Fruit fly (Drosophila melanogaster): ENCODE data around the gene sif.

sif gene

dm6 chr3L:5638542-5639045 is 19.1 kb upstream of the sif start:
- TF ChIP-seq CG9948 (tag; optimal IDR thresholded peaks at IDR 0.05) (no peak), Pif1A (GFP tag; optimal IDR thresholded peaks at IDR 0.05) (no peak), CG4496 (GFP tag; IDR thresholded peaks at IDR 0.05) (no peak), fd96Ca (GFP tag; IDR thresholded peaks at IDR 0.05) (no peak), CG14655 (GFP tag; optimal IDR thresholded peaks at IDR 0.05) (no peak), CG34367 (tag; optimal IDR thresholded peaks at IDR 0.05) (no peak), Pif1B (GFP tag; optimal IDR thresholded peaks at IDR 0.05) (no peak), CG8301 (tag; optimal IDR thresholded peaks at IDR 0.05) (no peak), Ets98B (GFP tag; IDR thresholded peaks at IDR 0.05) (no peak), CG8159 (tag; optimal IDR thresholded peaks at IDR 0.05) (no peak), CG10348 (GFP tag; IDR thresholded peaks at IDR 0.05) (no peak), Snoo (tag; optimal IDR thresholded peaks at IDR 0.05) (no peak), gl (tag; optimal IDR thresholded peaks at IDR 0.05) (no peak)

DNA sequence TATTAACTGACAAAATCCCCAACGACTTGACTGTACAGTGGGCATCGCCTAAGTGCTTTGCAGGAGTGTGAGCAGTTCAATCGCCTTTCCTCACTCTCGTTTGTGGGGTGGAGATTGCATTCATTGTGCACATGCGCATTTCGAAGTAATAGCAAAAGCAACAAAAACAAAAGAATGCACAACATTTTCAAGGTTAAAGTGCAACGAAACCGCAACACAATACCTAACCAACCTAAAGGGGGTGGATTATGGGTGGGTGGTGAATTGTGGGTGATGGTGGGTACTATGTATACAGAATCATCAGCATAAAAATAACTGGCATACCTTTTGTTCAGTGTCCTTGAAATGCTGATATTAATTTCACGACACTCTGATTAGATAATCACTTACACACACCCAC is 18.2 kb upstream of the sif start:
- TF ChIP-seq EcR (GFP tag; optimal IDR thresholded peaks at IDR 0.05) (peak; percentile 85), CG10348 (GFP tag; IDR thresholded peaks at IDR 0.05) (no peak)

DNA sequence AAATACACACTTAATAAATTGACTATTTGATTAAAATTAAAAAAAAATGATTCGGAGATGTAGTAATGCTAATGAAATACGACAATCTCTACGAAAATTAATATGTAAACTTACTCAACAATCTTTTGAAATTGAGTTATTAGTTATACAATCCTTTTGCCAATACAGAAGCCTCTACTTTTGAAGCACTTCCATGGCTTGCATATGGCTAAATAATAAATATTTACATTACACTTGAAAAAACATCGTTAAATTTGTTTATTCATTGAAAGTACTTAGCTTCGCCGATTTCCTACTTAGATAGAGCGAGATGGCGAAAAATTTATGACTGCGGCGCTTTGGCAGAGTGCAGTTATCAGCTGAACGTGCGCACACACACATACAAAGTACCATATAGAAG is 17.0 kb upstream of the sif start:
- TF ChIP-seq CG32121 (GFP tag; IDR thresholded peaks at IDR 0.05) (no peak), CG9948 (tag; optimal IDR thresholded peaks at IDR 0.05) (no peak), Snoo (tag; optimal IDR thresholded peaks at IDR 0.05) (no peak), EcR (GFP tag; optimal IDR thresholded peaks at IDR 0.05) (no peak), CG14655 (GFP tag; optimal IDR thresholded peaks at IDR 0.05) (no peak), Pif1B (GFP tag; optimal IDR thresholded peaks at IDR 0.05) (no peak), CG4496 (GFP tag; IDR thresholded peaks at IDR 0.05) (no peak), CG8301 (tag; optimal IDR thresholded peaks at IDR 0.05) (no peak), CG8159 (tag; optimal IDR thresholded peaks at IDR 0.05) (no peak)

- no peak for TF ChIP-seq CG32121 (GFP tag; IDR thresholded peaks at IDR 0.05)
- TF ChIP-seq Snoo (tag; optimal IDR thresholded peaks at IDR 0.05) = no peak
- TF ChIP-seq rn (GFP tag; IDR thresholded peaks at IDR 0.05) = no peak
- no peak for TF ChIP-seq CG8159 (tag; optimal IDR thresholded peaks at IDR 0.05)
- no peak for TF ChIP-seq CG9948 (tag; optimal IDR thresholded peaks at IDR 0.05)
- no peak for TF ChIP-seq CG17806 (tag; optimal IDR thresholded peaks at IDR 0.05)
- TF ChIP-seq fd96Ca (GFP tag; IDR thresholded peaks at IDR 0.05) = no peak
- no peak for TF ChIP-seq CG4496 (GFP tag; IDR thresholded peaks at IDR 0.05)
- TF ChIP-seq CG15710 (tag; optimal IDR thresholded peaks at IDR 0.05) = no peak
- no peak for TF ChIP-seq D1 (tag; optimal IDR thresholded peaks at IDR 0.05)
- TF ChIP-seq CG12605 (GFP tag; IDR thresholded peaks at IDR 0.05) = no peak
- TF ChIP-seq CG34367 (tag; optimal IDR thresholded peaks at IDR 0.05) = no peak
- TF ChIP-seq EcR (GFP tag; optimal IDR thresholded peaks at IDR 0.05) = no peak
- no peak for TF ChIP-seq Pif1A (GFP tag; optimal IDR thresholded peaks at IDR 0.05)
- TF ChIP-seq CG14655 (GFP tag; optimal IDR thresholded peaks at IDR 0.05) = no peak
- no peak for TF ChIP-seq CG10348 (GFP tag; IDR thresholded peaks at IDR 0.05)
- TF ChIP-seq CG8301 (tag; optimal IDR thresholded peaks at IDR 0.05) = no peak
These were observed 16.6 kb upstream of the sif start for dm6 chr3L:5641120-5641519.

dm6 chr3L:5641547-5641946 is 16.2 kb upstream of the sif start:
- TF ChIP-seq CG15710 (tag; optimal IDR thresholded peaks at IDR 0.05) (no peak), CG14655 (GFP tag; optimal IDR thresholded peaks at IDR 0.05) (no peak), Pif1A (GFP tag; optimal IDR thresholded peaks at IDR 0.05) (no peak)

DNA sequence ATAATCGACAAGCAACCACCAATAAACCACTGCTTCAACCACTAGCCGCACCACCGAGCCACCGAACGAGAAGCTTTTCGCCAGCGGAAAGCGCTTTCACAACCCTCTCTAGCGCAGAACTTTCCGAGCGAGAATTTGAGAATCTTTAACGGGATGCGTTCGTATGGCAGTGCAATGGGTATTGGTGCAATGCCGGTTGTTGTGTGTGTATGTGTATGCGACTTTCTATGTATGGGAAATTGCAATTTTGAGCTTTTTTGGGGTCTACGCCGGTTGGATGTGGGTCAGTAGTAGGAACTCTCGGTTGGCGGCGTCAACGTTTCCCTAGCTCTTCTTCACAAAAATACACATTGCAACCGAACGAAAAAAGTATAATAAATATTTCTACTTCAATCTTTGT is 14.9 kb upstream of the sif start:
- TF ChIP-seq CG17806 (tag; optimal IDR thresholded peaks at IDR 0.05) = no peak
- no peak for TF ChIP-seq CG34367 (tag; optimal IDR thresholded peaks at IDR 0.05)
- no peak for TF ChIP-seq D1 (tag; optimal IDR thresholded peaks at IDR 0.05)
- no peak for TF ChIP-seq CG13204 (GFP tag; optimal IDR thresholded peaks at IDR 0.05)
- no peak for TF ChIP-seq Ets98B (GFP tag; IDR thresholded peaks at IDR 0.05)
- TF ChIP-seq Pif1A (GFP tag; optimal IDR thresholded peaks at IDR 0.05) = no peak
- TF ChIP-seq CG4496 (GFP tag; IDR thresholded peaks at IDR 0.05) = no peak
- TF ChIP-seq rn (GFP tag; IDR thresholded peaks at IDR 0.05) = no peak
- no peak for TF ChIP-seq fd96Ca (GFP tag; IDR thresholded peaks at IDR 0.05)
- TF ChIP-seq CG9948 (tag; optimal IDR thresholded peaks at IDR 0.05) = no peak
- TF ChIP-seq CG12605 (GFP tag; IDR thresholded peaks at IDR 0.05) = no peak
- TF ChIP-seq Snoo (tag; optimal IDR thresholded peaks at IDR 0.05) = no peak
- TF ChIP-seq gl (tag; optimal IDR thresholded peaks at IDR 0.05) = no peak
- TF ChIP-seq CG8159 (tag; optimal IDR thresholded peaks at IDR 0.05) = no peak
- no peak for TF ChIP-seq CG14655 (GFP tag; optimal IDR thresholded peaks at IDR 0.05)
- no peak for TF ChIP-seq CG10348 (GFP tag; IDR thresholded peaks at IDR 0.05)
- no peak for TF ChIP-seq CG15710 (tag; optimal IDR thresholded peaks at IDR 0.05)
- no peak for TF ChIP-seq CG32121 (GFP tag; IDR thresholded peaks at IDR 0.05)

DNA sequence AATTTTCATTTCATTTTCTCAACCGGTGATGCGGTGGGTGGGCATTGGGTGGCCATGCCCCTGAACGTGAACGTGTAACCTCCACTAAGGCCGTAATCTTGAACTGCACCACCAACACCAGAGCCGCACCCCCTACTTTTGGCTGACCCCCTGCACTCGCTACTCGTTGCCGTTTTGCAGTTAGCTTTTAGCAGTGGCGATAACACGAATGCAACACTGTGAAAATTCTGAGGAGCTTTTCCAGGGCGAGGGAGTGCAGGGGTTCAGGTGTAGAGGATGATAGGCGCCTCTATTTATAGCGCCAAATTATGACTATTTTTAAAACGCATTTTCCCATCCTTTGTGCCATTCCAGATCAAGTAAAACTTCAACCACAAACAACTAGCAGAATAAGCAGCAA is 14.0 kb upstream of the sif start:
- TF ChIP-seq CG14655 (GFP tag; optimal IDR thresholded peaks at IDR 0.05) (no peak), D1 (tag; optimal IDR thresholded peaks at IDR 0.05) (no peak), Ets98B (GFP tag; IDR thresholded peaks at IDR 0.05) (no peak), Pif1B (GFP tag; optimal IDR thresholded peaks at IDR 0.05) (no peak), EcR (GFP tag; optimal IDR thresholded peaks at IDR 0.05) (no peak)

All from whole organism, pupa.